Worm (Caenorhabditis elegans) whole organism, mixed stage, embryonic: ENCODE results near the gene T22F3.2.

ENCODE experiments used
- cnd-1 ChIP-seq: fragments of 200-800 bp; sonication (Bioruptor generic); optimal IDR thresholded peaks from 2 replicates; lab custom pipeline; 2018; ENCODE audit warnings: mild to moderate bottlenecking, missing genetic modification characterization, missing compliant biosample characterization
- lin-13 ChIP-seq: fragments of 150-350 bp; optimal IDR thresholded peaks from 2 replicates; lab custom pipeline; 2014; ENCODE audit warnings: missing biosample characterization, missing genetic modification characterization
- mep-1 ChIP-seq: fragments of 150-350 bp; optimal IDR thresholded peaks from 2 replicates; lab custom pipeline; 2017; ENCODE audit warnings: missing biosample characterization, missing genetic modification reagents, missing genetic modification characterization, inconsistent platforms
- nhr-76 ChIP-seq: sonication (generic microtip); optimal IDR thresholded peaks from 2 replicates; lab custom pipeline; 2017; ENCODE audit warnings: missing biosample characterization, missing genetic modification characterization
- snpc-4 ChIP-seq: fragments of 150-350 bp; optimal IDR thresholded peaks from 2 replicates; lab custom pipeline; 2014; ENCODE audit warnings: missing biosample characterization, missing genetic modification characterization
- sptf-1 ChIP-seq: sonication (generic microtip); optimal IDR thresholded peaks from 2 replicates; lab custom pipeline; 2017; ENCODE audit warnings: mild to moderate bottlenecking, missing genetic modification characterization, moderate library complexity, missing compliant biosample characterization
- unc-120 ChIP-seq: sonication (generic microtip); optimal IDR thresholded peaks from 2 replicates; lab custom pipeline; 2017; ENCODE audit warnings: missing genetic modification characterization, missing compliant biosample characterization; ENCODE audit not compliant: poor library complexity, severe bottlenecking

ce11 chrV:3605325-3605724 lies 18.9 kb downstream of the T22F3.2 start, which contains the start of gene T22F3.8:
- TF ChIP-seq sptf-1 (tag; lab: Kevin White, UChicago) = no peak
- no peak for TF ChIP-seq nhr-76 (tag; lab: Kevin White, UChicago)
- TF ChIP-seq snpc-4 (tag; lab: Kevin White, UChicago) = no peak
- TF ChIP-seq unc-120 (tag; lab: Kevin White, UChicago) = no peak
- no peak for TF ChIP-seq cnd-1
- TF ChIP-seq mep-1 (tag; lab: Kevin White, UChicago) = no peak
- no peak for TF ChIP-seq lin-13
